Fruit fly (Drosophila melanogaster): Measurements from ENCODE around the gene CG42245.

The CG42245 gene

dm6 chr3L:2585794-2586741 is 45.4 kb upstream of the CG42245 start, which contains the start of gene msn (continued):
- TF ChIP-seq CG12219 (GFP tag; optimal IDR thresholded peaks at IDR 0.05), result no peak
- TF ChIP-seq Dp (GFP tag; optimal IDR thresholded peaks at IDR 0.05), result peak; percentile 6
- TF ChIP-seq inv (GFP tag; IDR thresholded peaks at IDR 0.05; ENCODE audit: partially characterized antibody), result peak; percentile 28; the same call in 1 of the 2 replicates
- TF ChIP-seq CG15073 (GFP tag; optimal IDR thresholded peaks at IDR 0.05), result no peak
- peak; percentile 55 for TF ChIP-seq CG2116 (GFP tag; optimal IDR thresholded peaks at IDR 0.05)
- TF ChIP-seq jigr1 (GFP tag; IDR thresholded peaks at IDR 0.05), result no peak
- peak; percentile 68 for TF ChIP-seq yki (optimal IDR thresholded peaks at IDR 0.05)
- TF ChIP-seq Hsf (GFP tag; optimal IDR thresholded peaks at IDR 0.05), result no peak
- TF ChIP-seq CG4360 (GFP tag; IDR thresholded peaks at IDR 0.05), result no peak
- no peak for TF ChIP-seq ATbp (GFP tag; optimal IDR thresholded peaks at IDR 0.05)
- TF ChIP-seq Dll (GFP tag; IDR thresholded peaks at IDR 0.05; ENCODE audit: partially characterized antibody), result no peak
- no peak for TF ChIP-seq dmrt99B (tag; optimal IDR thresholded peaks at IDR 0.05)
- peak; percentile 56 for TF ChIP-seq MBD-R2 (GFP tag; IDR thresholded peaks at IDR 0.05)
- no peak for TF ChIP-seq CG4424 (GFP tag; optimal IDR thresholded peaks at IDR 0.05)
- no peak for TF ChIP-seq CG1529 (GFP tag; optimal IDR thresholded peaks at IDR 0.05)
- no peak for TF ChIP-seq az2 (GFP tag; optimal IDR thresholded peaks at IDR 0.05)
- TF ChIP-seq Adf1 (GFP tag; IDR thresholded peaks at IDR 0.05), result peak; percentile 66
- TF ChIP-seq sqz (GFP tag; optimal IDR thresholded peaks at IDR 0.05), result peak; percentile 91
- no peak for TF ChIP-seq peb (GFP tag; IDR thresholded peaks at IDR 0.05)
- TF ChIP-seq CG1024 (GFP tag; IDR thresholded peaks at IDR 0.05), result peak; percentile 5; the same call in 1 of the 2 replicates
- TF ChIP-seq CG31365 (tag; optimal IDR thresholded peaks at IDR 0.05), result no peak
- TF ChIP-seq CG2120 (GFP tag; optimal IDR thresholded peaks at IDR 0.05), result peak; percentile 14
- peak; percentile 22 for TF ChIP-seq CG10274 (GFP tag; optimal IDR thresholded peaks at IDR 0.05)
- peak; percentile 55 for TF ChIP-seq Nf-YC (tag; optimal IDR thresholded peaks at IDR 0.05)
- peak; percentile 47 for TF ChIP-seq CG17912 (GFP tag; optimal IDR thresholded peaks at IDR 0.05)
- TF ChIP-seq CG1792 (GFP tag; optimal IDR thresholded peaks at IDR 0.05), result peak; percentile 29
- TF ChIP-seq Camta (GFP tag; optimal IDR thresholded peaks at IDR 0.05), result no peak
- TF ChIP-seq CG12104 (GFP tag; optimal IDR thresholded peaks at IDR 0.05), result no peak
- peak; percentile 90 for TF ChIP-seq CG8478 (optimal IDR thresholded peaks at IDR 0.05)
- no peak for TF ChIP-seq Gsc (GFP tag; IDR thresholded peaks at IDR 0.05)
- TF ChIP-seq lmd (GFP tag; IDR thresholded peaks at IDR 0.05), result peak; percentile 9; the same call in 1 of the 2 replicates
- TF ChIP-seq CG7786 (GFP tag; optimal IDR thresholded peaks at IDR 0.05), result no peak
- TF ChIP-seq amos (GFP tag; IDR thresholded peaks at IDR 0.05; ENCODE audit: partially characterized antibody), result peak; percentile 60
- peak; percentile 59 for TF ChIP-seq stwl (tag; optimal IDR thresholded peaks at IDR 0.05)
- peak; percentile 68 for TF ChIP-seq nerfin-1 (tag; optimal IDR thresholded peaks at IDR 0.05)
- peak; percentile 4 for TF ChIP-seq CG9609 (GFP tag; optimal IDR thresholded peaks at IDR 0.05)
- peak; percentile 30 for TF ChIP-seq E2f2 (GFP tag; IDR thresholded peaks at IDR 0.05)
- TF ChIP-seq Scr (GFP tag; IDR thresholded peaks at IDR 0.05; ENCODE audit: partially characterized antibody), result peak; percentile 41
- TF ChIP-seq Atf3 (GFP tag; optimal IDR thresholded peaks at IDR 0.05), result no peak
- peak; percentile 47 for TF ChIP-seq vvl (GFP tag; IDR thresholded peaks at IDR 0.05)
- no peak for TF ChIP-seq pfk (GFP tag; optimal IDR thresholded peaks at IDR 0.05)
- TF ChIP-seq Dad (GFP tag; optimal IDR thresholded peaks at IDR 0.05), result peak; percentile 10
- peak; percentile 37 for TF ChIP-seq CG6813 (GFP tag; optimal IDR thresholded peaks at IDR 0.05)
- TF ChIP-seq Sin3A (optimal IDR thresholded peaks at IDR 0.05), result peak; percentile 39
- TF ChIP-seq Lpt (GFP tag; optimal IDR thresholded peaks at IDR 0.05), result no peak
- peak; percentile 66 for TF ChIP-seq Hand (GFP tag; optimal IDR thresholded peaks at IDR 0.05)
- TF ChIP-seq CrebB (tag; optimal IDR thresholded peaks at IDR 0.05), result peak; percentile 5
- TF ChIP-seq CG13775 (GFP tag; optimal IDR thresholded peaks at IDR 0.05), result no peak
- no peak for TF ChIP-seq D (optimal IDR thresholded peaks at IDR 0.05)
- TF ChIP-seq D (GFP tag; optimal IDR thresholded peaks at IDR 0.05), result no peak
